Fruit fly (Drosophila melanogaster) Kc167 (cell line): Measurements from ENCODE around the gene Rbp.

Source experiments
- Myc ChIP-seq: fragments of >200 bp; optimal IDR thresholded peaks from 2 replicates; lab custom pipeline; 2017; ENCODE audit warnings: missing external identifiers
- Sin3A ChIP-seq: fragments of >200 bp; optimal IDR thresholded peaks from 2 replicates; lab custom pipeline; 2018; ENCODE audit warnings: missing external identifiers
- h ChIP-seq: fragments of >200 bp; optimal IDR thresholded peaks from 3 replicates; lab custom pipeline; 2018; ENCODE audit warnings: missing external identifiers
- insv ChIP-seq: fragments of >200 bp; optimal IDR thresholded peaks from 3 replicates; lab custom pipeline; 2018; ENCODE audit warnings: missing external identifiers
- psq ChIP-seq: fragments of >200 bp; optimal IDR thresholded peaks from 2 replicates; lab custom pipeline; 2017; ENCODE audit warnings: missing external identifiers
- ttk ChIP-seq: sonication (Bioruptor generic); optimal IDR thresholded peaks from 2 replicates; lab custom pipeline; 2017; ENCODE audit warnings: missing external identifiers

The Rbp gene

DNA sequence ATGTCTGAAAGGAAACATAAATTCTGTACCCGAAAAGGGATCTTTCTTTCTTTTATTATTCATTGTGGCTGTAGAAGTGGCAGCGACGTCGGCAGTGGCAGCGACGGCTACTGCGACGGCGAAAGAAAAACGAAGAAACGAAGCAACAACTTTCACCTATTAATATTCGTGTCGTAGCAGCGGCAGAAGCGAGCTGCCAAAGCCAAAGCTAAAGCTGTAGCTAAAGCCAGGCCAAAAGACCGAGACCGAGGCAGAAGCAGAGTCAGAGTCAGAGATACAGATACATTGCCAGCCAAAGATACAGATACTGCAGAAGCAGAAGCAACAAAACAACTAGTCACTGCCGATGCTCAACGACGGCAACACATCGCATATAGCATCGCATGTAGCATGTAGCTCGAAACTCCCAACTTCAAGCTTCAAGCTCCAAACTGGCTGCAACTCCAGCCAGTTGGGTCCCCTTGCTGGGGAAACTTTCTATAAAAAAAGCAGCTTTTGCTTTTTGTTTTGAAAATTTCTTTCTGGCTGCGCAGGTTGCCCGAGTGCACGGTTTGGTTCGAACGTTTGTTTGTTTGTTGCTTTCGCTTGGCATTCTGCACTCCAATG is 59.0 kb downstream of the Rbp start:
- TF ChIP-seq psq (no peak), h (lab: Kevin White, UChicago) (no peak)

DNA sequence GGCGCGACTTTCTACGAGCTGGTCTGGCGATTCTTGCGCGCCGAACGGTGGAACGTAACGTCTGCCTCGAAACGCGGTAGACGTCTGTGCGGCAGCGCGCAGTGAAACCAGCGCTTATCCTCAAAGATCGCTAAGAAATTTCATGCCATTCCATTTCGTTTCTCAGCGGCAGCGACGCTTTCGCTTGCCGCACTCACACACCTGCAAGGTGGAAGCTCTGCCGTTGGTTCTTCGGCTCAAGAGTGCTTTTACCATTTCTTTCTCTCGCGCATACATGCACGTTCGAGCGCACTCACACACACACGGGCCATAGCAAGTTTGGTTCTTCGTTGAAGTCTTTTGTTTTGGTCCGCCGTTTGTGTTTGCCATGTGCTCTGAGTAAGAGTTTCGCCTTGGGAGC is 60.2 kb downstream of the Rbp start, which contains the start of gene CG6118:
TSS of gene CG6118 (minus strand) at position 63 of the 400 bp plus-strand sequence.
- TF ChIP-seq ttk (lab: Kevin White, UChicago) (no peak), insv (lab: Kevin White, UChicago) (no peak), Myc (no peak), Sin3A (lab: Kevin White, UChicago) (no peak), psq (no peak), h (lab: Kevin White, UChicago) (no peak)

DNA sequence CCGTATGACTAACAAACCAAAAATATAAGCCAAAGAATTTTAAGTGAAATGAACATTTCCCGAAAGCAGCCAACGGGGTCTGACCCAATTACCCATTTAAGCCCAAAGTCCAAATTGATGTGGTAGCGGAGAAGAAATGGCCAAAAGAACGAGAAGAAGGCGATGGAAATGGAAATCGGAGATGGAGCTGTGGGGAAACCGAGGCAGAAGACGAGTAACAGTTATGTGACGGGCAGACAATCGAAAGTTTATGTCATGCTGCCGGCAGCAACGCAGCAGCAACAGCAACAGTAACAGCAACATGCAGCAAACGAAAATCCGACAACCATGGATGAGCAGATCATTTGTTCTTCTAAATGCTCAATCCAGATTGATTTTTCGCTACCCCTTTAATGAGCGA is 62.4 kb downstream of the Rbp start:
- TF ChIP-seq h (lab: Kevin White, UChicago), result no peak
- TF ChIP-seq psq, result no peak
- TF ChIP-seq Myc, result no peak
- TF ChIP-seq ttk (lab: Kevin White, UChicago), result no peak
- no peak for TF ChIP-seq insv (lab: Kevin White, UChicago)
- no peak for TF ChIP-seq Sin3A (lab: Kevin White, UChicago)

DNA sequence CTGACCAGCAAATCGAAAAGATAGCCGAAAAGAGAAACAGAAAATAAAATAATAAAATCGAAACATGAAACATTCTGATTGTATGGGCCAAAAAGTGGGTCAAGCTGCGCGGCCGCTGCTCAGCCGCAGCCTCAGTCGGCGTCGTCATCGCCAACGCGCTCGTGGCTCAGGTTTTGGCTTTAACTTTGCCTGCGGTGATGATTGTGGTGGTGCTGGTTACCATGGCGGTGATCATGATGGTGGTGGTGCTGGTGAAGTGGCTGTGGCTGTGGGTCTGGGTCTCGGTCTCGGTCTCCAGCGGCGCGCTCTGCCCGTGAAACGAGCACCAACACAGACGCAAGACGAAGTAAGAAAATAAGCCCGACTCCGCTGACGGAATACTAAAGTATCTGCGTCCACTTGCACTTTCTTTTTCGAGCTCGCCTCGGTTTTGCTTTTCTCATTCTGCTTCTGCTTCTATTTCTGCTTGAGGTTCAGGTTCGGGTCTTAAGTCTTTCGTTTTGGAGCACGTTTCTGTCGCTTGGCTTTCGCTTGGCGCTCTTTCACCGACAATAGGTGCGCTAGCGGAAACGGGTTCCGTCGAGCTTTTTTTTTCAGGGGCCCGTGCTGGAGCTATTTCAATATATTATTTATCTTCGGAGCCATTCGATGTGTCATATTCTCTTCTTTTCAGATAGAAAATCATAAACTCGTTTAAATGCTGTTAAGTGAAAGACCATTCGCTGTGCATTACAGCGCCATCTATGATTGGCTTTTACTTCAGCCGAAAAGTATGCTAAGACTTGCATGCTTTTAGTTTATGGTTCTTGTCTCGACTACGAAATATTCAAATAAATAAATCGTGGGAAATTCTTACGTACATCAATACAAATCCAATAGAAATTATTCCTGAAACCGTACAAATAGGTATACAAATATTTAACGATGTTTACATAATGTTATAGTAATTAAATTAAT is 63.3 kb downstream of the Rbp start:
- TF ChIP-seq ttk (lab: Kevin White, UChicago), result no peak
- no peak for TF ChIP-seq Sin3A (lab: Kevin White, UChicago)
- TF ChIP-seq psq, result no peak
- no peak for TF ChIP-seq insv (lab: Kevin White, UChicago)
- no peak for TF ChIP-seq h (lab: Kevin White, UChicago)
- no peak for TF ChIP-seq Myc

DNA sequence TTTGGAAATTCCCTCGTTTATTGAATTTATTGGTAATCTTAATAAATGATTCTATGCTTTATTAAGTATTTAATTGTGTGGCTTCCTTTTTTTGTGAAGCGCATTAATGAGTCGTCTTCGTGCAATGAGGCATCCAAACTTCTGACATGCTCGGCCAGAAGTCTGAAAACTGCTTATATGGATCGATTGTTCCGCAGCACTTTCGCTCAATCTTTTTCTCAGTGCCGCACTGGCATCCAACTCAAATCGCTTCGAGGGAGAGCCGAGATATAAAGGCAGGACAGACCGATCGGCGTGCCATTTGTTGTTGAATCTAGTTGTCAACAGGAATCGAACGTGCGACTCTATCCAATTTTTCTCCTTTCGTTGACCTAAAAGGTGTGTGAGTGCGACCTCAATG is 65.2 kb downstream of the Rbp start, which contains the start of gene Act88F:
TSS of gene Act88F (plus strand) at position 301 of the 400 bp plus-strand sequence.
- TF ChIP-seq psq, result no peak
- TF ChIP-seq Myc, result no peak
- no peak for TF ChIP-seq h (lab: Kevin White, UChicago)

DNA sequence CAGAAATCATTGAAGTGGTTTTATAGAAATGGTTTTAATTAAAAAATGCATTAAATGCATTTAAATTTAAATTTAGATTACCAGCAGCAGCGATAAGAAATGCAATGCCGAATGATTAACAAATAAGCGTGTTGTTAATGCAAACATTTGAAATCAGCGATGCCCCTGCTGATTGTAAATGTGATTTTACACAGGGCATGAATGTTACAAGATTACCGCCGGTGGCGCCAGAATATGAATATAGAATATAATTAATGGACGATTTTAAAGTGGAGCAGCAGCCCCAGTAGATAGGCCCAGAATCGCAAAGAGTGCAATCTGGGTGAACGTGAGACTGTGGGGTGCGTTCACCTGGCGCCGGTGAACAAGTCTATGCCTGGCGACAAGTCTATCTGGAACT is 71.7 kb downstream of the Rbp start:
- TF ChIP-seq Sin3A (lab: Kevin White, UChicago) (no peak), h (lab: Kevin White, UChicago) (no peak), psq (no peak), insv (lab: Kevin White, UChicago) (no peak), ttk (lab: Kevin White, UChicago) (no peak), Myc (no peak)

DNA sequence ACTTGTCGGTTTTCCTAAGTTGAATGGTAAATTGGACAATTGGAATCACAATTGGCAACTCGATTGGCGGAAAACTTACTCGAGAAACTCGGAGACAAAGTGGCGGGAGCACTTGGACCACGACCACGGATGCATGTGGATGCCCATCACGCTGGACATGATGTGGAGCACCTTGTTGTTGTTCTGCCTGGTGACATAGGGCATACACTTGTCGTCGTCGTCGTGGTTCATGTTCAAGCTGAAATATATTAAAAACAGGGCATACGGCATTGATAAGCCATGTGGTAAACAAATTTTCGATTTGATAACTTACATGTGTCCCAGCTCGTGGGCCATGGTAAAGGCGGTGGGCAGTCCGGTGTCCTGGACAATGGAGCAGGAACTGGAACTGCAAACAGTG is 73.4 kb downstream of the Rbp start:
- TF ChIP-seq insv (lab: Kevin White, UChicago) (no peak), psq (no peak), Sin3A (lab: Kevin White, UChicago) (no peak), h (lab: Kevin White, UChicago) (no peak), Myc (no peak), ttk (lab: Kevin White, UChicago) (no peak)

DNA sequence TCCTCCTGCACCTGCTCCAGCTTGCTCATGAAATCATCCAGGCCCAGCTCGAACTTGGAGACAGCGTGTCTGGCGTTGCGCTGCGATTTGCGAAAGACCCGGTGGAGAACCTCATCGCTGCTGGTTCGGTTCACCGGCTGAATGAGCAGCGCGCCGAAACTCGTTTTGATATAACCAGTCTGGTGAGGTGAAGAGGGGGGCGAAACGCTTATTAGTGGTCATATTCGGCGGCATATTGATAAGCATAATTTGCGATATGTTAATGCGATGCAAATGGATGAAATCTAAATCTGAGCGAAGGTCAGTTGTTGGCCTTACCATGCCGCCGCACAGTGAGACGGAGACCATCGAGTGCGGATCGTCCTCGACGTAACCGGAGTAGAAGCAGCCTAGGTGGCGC is 74.2 kb downstream of the Rbp start:
- no peak for TF ChIP-seq psq

DNA sequence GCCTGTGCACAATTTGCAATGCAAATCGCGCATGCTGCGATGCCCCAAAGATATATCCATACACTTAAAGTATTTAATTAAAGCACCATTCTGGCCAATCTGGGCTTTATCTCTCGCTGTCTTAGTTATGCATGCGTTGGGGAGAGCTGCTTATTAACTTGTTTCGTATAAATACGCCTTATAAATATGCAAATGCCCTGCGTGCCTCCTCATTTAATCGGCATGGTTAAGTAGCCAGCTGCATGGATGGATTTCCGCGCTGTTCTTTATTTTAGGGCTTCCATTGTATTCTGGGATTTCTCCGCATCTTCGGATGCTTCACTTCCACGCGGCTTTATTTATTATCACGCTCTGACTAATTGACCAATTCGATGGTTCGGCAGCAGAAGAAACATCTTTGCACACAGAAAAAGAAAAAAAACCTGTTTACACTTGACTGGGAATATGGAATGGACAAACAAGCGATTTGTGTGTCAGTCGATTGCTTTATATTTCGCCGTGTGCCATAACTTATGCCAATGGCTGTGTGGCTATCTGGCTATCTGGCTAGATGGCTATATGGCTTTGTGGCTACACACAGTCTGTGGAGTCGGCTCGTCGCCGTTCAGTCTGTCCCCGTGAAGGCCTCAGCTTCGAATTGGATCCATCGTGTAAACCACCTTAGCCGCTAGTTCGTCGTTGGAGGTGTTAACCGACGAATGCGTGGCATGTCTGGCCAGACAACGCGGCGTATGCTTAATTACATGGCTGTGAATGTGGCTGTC is 77.1 kb downstream of the Rbp start:
- no peak for TF ChIP-seq Sin3A (lab: Kevin White, UChicago)
- TF ChIP-seq h (lab: Kevin White, UChicago), result no peak
- no peak for TF ChIP-seq Myc
- no peak for TF ChIP-seq psq
- TF ChIP-seq ttk (lab: Kevin White, UChicago), result no peak
- TF ChIP-seq insv (lab: Kevin White, UChicago), result no peak
